Worm (Caenorhabditis elegans) whole organism, mixed stage, embryonic: ENCODE measurements around the gene F42C5.4.

Experiments used
- M03D4.4 ChIP-seq: sonication (generic microtip); optimal IDR thresholded peaks from 2 replicates; lab custom pipeline; 2017; ENCODE audit warnings: mild to moderate bottlenecking, missing genetic modification characterization, missing compliant biosample characterization
- cnd-1 ChIP-seq: fragments of 200-800 bp; sonication (Bioruptor generic); optimal IDR thresholded peaks from 2 replicates; lab custom pipeline; 2018; ENCODE audit warnings: mild to moderate bottlenecking, missing genetic modification characterization, missing compliant biosample characterization
- drap-1 ChIP-seq: fragments of 200-800 bp; sonication (Bioruptor generic); optimal IDR thresholded peaks from 3 replicates; lab custom pipeline; 2018; ENCODE audit warnings: mild to moderate bottlenecking, missing genetic modification characterization, missing compliant biosample characterization
- elt-1 ChIP-seq: sonication (generic microtip); optimal IDR thresholded peaks from 2 replicates; lab custom pipeline; 2017; ENCODE audit warnings: missing genetic modification characterization, mild to moderate bottlenecking, missing compliant biosample characterization, antibody characterized with exemption, moderate library complexity, borderline replicate concordance; ENCODE audit not compliant: insufficient read depth
- flh-1 ChIP-seq: fragments of 200-800 bp; sonication (Bioruptor generic); optimal IDR thresholded peaks from 2 replicates; lab custom pipeline; 2018; ENCODE audit warnings: mild to moderate bottlenecking, missing genetic modification characterization, moderate library complexity, missing compliant biosample characterization
- lin-13 ChIP-seq: fragments of 150-350 bp; optimal IDR thresholded peaks from 2 replicates; lab custom pipeline; 2014; ENCODE audit warnings: missing biosample characterization, missing genetic modification characterization
- lsy-2 ChIP-seq: fragments of 150-350 bp; optimal IDR thresholded peaks from 2 replicates; lab custom pipeline; 2014; ENCODE audit warnings: missing biosample characterization, missing genetic modification characterization
- mab-5 ChIP-seq: fragments of 150-350 bp; optimal IDR thresholded peaks from 2 replicates; lab custom pipeline; 2014; ENCODE audit warnings: missing biosample characterization, missing genetic modification characterization
- mep-1 ChIP-seq: fragments of 150-350 bp; optimal IDR thresholded peaks from 2 replicates; lab custom pipeline; 2017; ENCODE audit warnings: missing biosample characterization, missing genetic modification reagents, missing genetic modification characterization, inconsistent platforms
- nhr-237 ChIP-seq: fragments of 150-350 bp; optimal IDR thresholded peaks from 2 replicates; lab custom pipeline; 2014; ENCODE audit warnings: missing biosample characterization, missing genetic modification characterization
- pha-4 ChIP-seq: fragments of 150-350 bp; optimal IDR thresholded peaks from 2 replicates; lab custom pipeline; 2018; ENCODE audit warnings: missing biosample characterization, missing genetic modification reagents, missing genetic modification characterization
- tbx-8 ChIP-seq: fragments of 200-800 bp; sonication (Bioruptor generic); optimal IDR thresholded peaks from 2 replicates; lab custom pipeline; 2018; ENCODE audit warnings: mild to moderate bottlenecking, missing genetic modification characterization, moderate library complexity, missing compliant biosample characterization
- unc-39 ChIP-seq: fragments of 150-350 bp; optimal IDR thresholded peaks from 2 replicates; lab custom pipeline; 2014; ENCODE audit warnings: missing biosample characterization, missing genetic modification characterization
- unc-62 ChIP-seq: fragments of 150-350 bp; optimal IDR thresholded peaks from 2 replicates; lab custom pipeline; 2014; ENCODE audit warnings: missing biosample characterization, missing genetic modification reagents, missing genetic modification characterization

- TF ChIP-seq nhr-237 (tag; lab: Kevin White, UChicago) (no peak), unc-39 (tag; lab: Kevin White, UChicago) (no peak), lsy-2 (tag; lab: Kevin White, UChicago) (no peak), unc-62 (no peak), mep-1 (tag; lab: Kevin White, UChicago) (no peak), tbx-8 (no peak), lin-13 (tag; lab: Kevin White, UChicago) (no peak), pha-4 (no peak), elt-1 (tag; lab: Kevin White, UChicago) (no peak), M03D4.4 (no peak), flh-1 (no peak), mab-5 (tag; lab: Kevin White, UChicago) (no peak), drap-1 (no peak), cnd-1 (no peak)
Measured at ce11 chrIV:7258253-7258652, 33.7 kb downstream of the F42C5.4 start, which contains the start of gene C06E4.6.
